Fruit fly (Drosophila melanogaster): ENCODE data around the gene CG45075.

The CG45075 gene

dm6 chr2L:6047528-6048160 lies 43.6 kb upstream of the CG45075 start, which contains the start of gene IPIP (continued):
- TF ChIP-seq CG8119 (GFP tag; IDR thresholded peaks at IDR 0.05) = no peak; the same call in 2 of the 3 replicates
- TF ChIP-seq achi (GFP tag; optimal IDR thresholded peaks at IDR 0.05) = no peak
- TF ChIP-seq lz (GFP tag; optimal IDR thresholded peaks at IDR 0.05) = peak; percentile 18
- TF ChIP-seq CG16779 (tag; optimal IDR thresholded peaks at IDR 0.05) = no peak
- no peak for TF ChIP-seq Hr38 (GFP tag; optimal IDR thresholded peaks at IDR 0.05)
- no peak for TF ChIP-seq fd85E (GFP tag; optimal IDR thresholded peaks at IDR 0.05)
- TF ChIP-seq Lpt (GFP tag; optimal IDR thresholded peaks at IDR 0.05) = no peak
- peak; percentile 22 for TF ChIP-seq CG1621 (tag; optimal IDR thresholded peaks at IDR 0.05)
- no peak for TF ChIP-seq dac (GFP tag; optimal IDR thresholded peaks at IDR 0.05)
- TF ChIP-seq CG4318 (GFP tag; optimal IDR thresholded peaks at IDR 0.05) = no peak
- TF ChIP-seq Ets96B (tag; optimal IDR thresholded peaks at IDR 0.05) = no peak
- peak; percentile 51 for TF ChIP-seq Blimp-1 (GFP tag; optimal IDR thresholded peaks at IDR 0.05)
- TF ChIP-seq CG15336 (GFP tag; IDR thresholded peaks at IDR 0.05) = peak; percentile 32; the same call in 1 of the 2 replicates
- TF ChIP-seq CG34406 (GFP tag; optimal IDR thresholded peaks at IDR 0.05) = no peak
- TF ChIP-seq CG8319 (GFP tag; optimal IDR thresholded peaks at IDR 0.05) = peak; percentile 14
- peak; percentile 43 for TF ChIP-seq Eip78C (GFP tag)
- no peak for TF ChIP-seq CG11762 (GFP tag; optimal IDR thresholded peaks at IDR 0.05; ENCODE audit: insufficient read depth)
- TF ChIP-seq CG11294 (GFP tag; IDR thresholded peaks at IDR 0.05) = no peak
- no peak for TF ChIP-seq CG9139 (GFP tag; optimal IDR thresholded peaks at IDR 0.05)
- no peak for TF ChIP-seq CG11902 (GFP tag; optimal IDR thresholded peaks at IDR 0.05)
- TF ChIP-seq Smox (GFP tag; optimal IDR thresholded peaks at IDR 0.05) = no peak
- peak; percentile 28 for TF ChIP-seq Sox102F (GFP tag; optimal IDR thresholded peaks at IDR 0.05)
- peak; percentile 17 for TF ChIP-seq Eip75B (GFP tag; optimal IDR thresholded peaks at IDR 0.05)
- peak; percentile 62 for TF ChIP-seq CG3919 (GFP tag; optimal IDR thresholded peaks at IDR 0.05)
- TF ChIP-seq eg (GFP tag; IDR thresholded peaks at IDR 0.05) = no peak; the same call in 2 of the 3 replicates
- no peak for TF ChIP-seq dsx (GFP tag; optimal IDR thresholded peaks at IDR 0.05; ENCODE audit: poor library complexity, severe bottlenecking)

DNA sequence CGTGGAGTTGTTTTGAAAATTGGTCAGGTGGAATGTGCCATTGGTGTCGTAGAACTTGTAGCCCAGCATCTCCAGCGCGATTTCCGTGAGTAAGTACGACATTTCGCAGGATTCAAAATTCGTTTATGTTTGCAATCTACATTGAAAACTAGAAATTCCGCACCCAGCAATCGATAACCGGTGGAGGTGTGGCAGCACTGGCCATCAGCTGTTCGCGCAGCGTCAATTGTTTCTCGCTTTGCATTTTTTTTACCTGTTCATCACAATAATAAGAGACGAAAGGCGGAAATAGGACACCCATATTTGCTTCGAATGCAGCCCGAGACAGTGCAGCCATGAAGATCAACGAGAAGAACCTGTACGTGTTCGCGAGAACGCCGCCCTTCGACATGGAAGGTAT lies 42.7 kb upstream of the CG45075 start, which contains the start of the genes CG34179 and slmo:
Gene CG34179 (minus strand): TSS at position 165 of the 400 bp plus-strand sequence.
Gene slmo (minus strand): TSS at position 165 of the 400 bp plus-strand sequence.
- no peak for TF ChIP-seq CG8119 (GFP tag; IDR thresholded peaks at IDR 0.05)
- TF ChIP-seq CG6854 (GFP tag; optimal IDR thresholded peaks at IDR 0.05) = no peak
- TF ChIP-seq CG10669 (GFP tag; optimal IDR thresholded peaks at IDR 0.05) = no peak
- TF ChIP-seq achi (GFP tag; optimal IDR thresholded peaks at IDR 0.05) = no peak
- no peak for TF ChIP-seq CG32006 (GFP tag; optimal IDR thresholded peaks at IDR 0.05)
- TF ChIP-seq CG6808 (GFP tag; optimal IDR thresholded peaks at IDR 0.05) = no peak
- TF ChIP-seq CG6276 (GFP tag; optimal IDR thresholded peaks at IDR 0.05) = no peak
- TF ChIP-seq salr (GFP tag; optimal IDR thresholded peaks at IDR 0.05) = no peak
- no peak for TF ChIP-seq CG9139 (GFP tag; optimal IDR thresholded peaks at IDR 0.05)
- TF ChIP-seq esn (GFP tag; optimal IDR thresholded peaks at IDR 0.05) = no peak
- no peak for TF ChIP-seq fkh (GFP tag; optimal IDR thresholded peaks at IDR 0.05)

dm6 chr2L:6050575-6050974 lies 40.6 kb upstream of the CG45075 start, which contains the start of gene CG9135:
Gene CG9135 (plus strand): TSS chr2L:6050800.
- TF ChIP-seq CG16779 (tag; optimal IDR thresholded peaks at IDR 0.05) = no peak
- TF ChIP-seq Gug (GFP tag; IDR thresholded peaks at IDR 0.05) = no peak
- TF ChIP-seq Hr38 (GFP tag; optimal IDR thresholded peaks at IDR 0.05) = no peak
- no peak for TF ChIP-seq vri (GFP tag; optimal IDR thresholded peaks at IDR 0.05)
- no peak for TF ChIP-seq CG6276 (GFP tag; optimal IDR thresholded peaks at IDR 0.05)
- no peak for TF ChIP-seq esn (GFP tag; optimal IDR thresholded peaks at IDR 0.05)
- TF ChIP-seq Sox15 (GFP tag; optimal IDR thresholded peaks at IDR 0.05) = no peak
- TF ChIP-seq CG6854 (GFP tag; optimal IDR thresholded peaks at IDR 0.05) = no peak
- no peak for TF ChIP-seq CG6792 (GFP tag; optimal IDR thresholded peaks at IDR 0.05)
- TF ChIP-seq Eip93F (GFP tag; optimal IDR thresholded peaks at IDR 0.05) = no peak
- TF ChIP-seq fkh (GFP tag; optimal IDR thresholded peaks at IDR 0.05) = no peak

Measured in whole organism, prepupa.